Worm (Caenorhabditis elegans) whole organism, L4 larva: Measurements from ENCODE around the gene C01B10.9.

ENCODE experiments used
- R02D3.7 ChIP-seq: fragments of 150-350 bp; sonication (generic microtip); optimal IDR thresholded peaks from 3 replicates; lab custom pipeline; 2014; ENCODE audit warnings: missing biosample characterization, missing genetic modification characterization
- attf-4 ChIP-seq: sonication (generic microtip); optimal IDR thresholded peaks from 3 replicates; lab custom pipeline; 2017; ENCODE audit warnings: missing biosample characterization, missing genetic modification characterization
- ceh-20 ChIP-seq: fragments of 200-800 bp; sonication (Bioruptor generic); IDR thresholded peaks from 2 replicates; pipeline ENCODE4 v1.3.6; 2022; ENCODE audit warnings: missing genetic modification reagents, missing genetic modification characterization, missing compliant biosample characterization
- ceh-82 ChIP-seq: sonication (generic microtip); optimal IDR thresholded peaks from 2 replicates; lab custom pipeline; 2017; ENCODE audit warnings: missing biosample characterization, missing genetic modification characterization
- ctbp-1 ChIP-seq: fragments of 200-800 bp; sonication (Bioruptor generic); IDR thresholded peaks from 2 replicates; pipeline ENCODE4 v1.3.6; 2022; ENCODE audit warnings: missing genetic modification reagents, missing genetic modification characterization, missing compliant biosample characterization
- dmd-8 ChIP-seq: fragments of 200-800 bp; sonication (Bioruptor generic); IDR thresholded peaks from 2 replicates; pipeline ENCODE4 v1.3.6; 2022; ENCODE audit warnings: missing genetic modification characterization, missing compliant biosample characterization
- hlh-11 ChIP-seq: fragments of 200-800 bp; sonication (Bioruptor generic); optimal IDR thresholded peaks from 2 replicates; lab custom pipeline; 2018; ENCODE audit warnings: mild to moderate bottlenecking, missing genetic modification characterization, missing compliant biosample characterization
- mdl-1 ChIP-seq, 2 experiments: fragments of 150-350 bp in 1 of 2; sonication (generic microtip) in 1 of 2; optimal IDR thresholded peaks; 2 replicates each; lab custom pipeline; 2014 to 2017; ENCODE audit warnings: missing biosample characterization in 2 of 2, missing genetic modification characterization in 2 of 2
- nhr-28 ChIP-seq: fragments of 150-350 bp; optimal IDR thresholded peaks from 2 replicates; lab custom pipeline; 2014; ENCODE audit warnings: missing biosample characterization, missing genetic modification characterization
- pha-4 ChIP-seq, 2 experiments: fragments of 150-350 bp in 1 of 2; fragments of 200-800 bp in 1 of 2; sonication (Bioruptor generic) in 1 of 2; IDR thresholded peaks in 1 of 2; optimal IDR thresholded peaks in 1 of 2; 2 replicates each; pipeline versions ENCODE4 v1.3.6 to Lab custom; 2014 to 2022; ENCODE audit warnings: missing genetic modification characterization in 2 of 2, missing genetic modification reagents in 2 of 2, missing biosample characterization in 1 of 2, missing compliant biosample characterization in 1 of 2
- skn-1 ChIP-seq: fragments of 150-350 bp; optimal IDR thresholded peaks from 2 replicates; lab custom pipeline; 2014; ENCODE audit warnings: missing biosample characterization, missing genetic modification characterization
- snpc-1.2 ChIP-seq: fragments of 200-800 bp; sonication (Bioruptor generic); IDR thresholded peaks from 2 replicates; pipeline ENCODE4 v1.3.6; 2022; ENCODE audit warnings: missing genetic modification reagents, missing genetic modification characterization, missing compliant biosample characterization
- zfp-2 ChIP-seq: sonication (generic microtip); optimal IDR thresholded peaks from 2 replicates; lab custom pipeline; 2016; ENCODE audit warnings: mild to moderate bottlenecking, missing genetic modification characterization, missing compliant biosample characterization
- ztf-11 ChIP-seq: fragments of 150-350 bp; optimal IDR thresholded peaks from 2 replicates; lab custom pipeline; 2014; ENCODE audit warnings: missing biosample characterization, missing genetic modification characterization

DNA sequence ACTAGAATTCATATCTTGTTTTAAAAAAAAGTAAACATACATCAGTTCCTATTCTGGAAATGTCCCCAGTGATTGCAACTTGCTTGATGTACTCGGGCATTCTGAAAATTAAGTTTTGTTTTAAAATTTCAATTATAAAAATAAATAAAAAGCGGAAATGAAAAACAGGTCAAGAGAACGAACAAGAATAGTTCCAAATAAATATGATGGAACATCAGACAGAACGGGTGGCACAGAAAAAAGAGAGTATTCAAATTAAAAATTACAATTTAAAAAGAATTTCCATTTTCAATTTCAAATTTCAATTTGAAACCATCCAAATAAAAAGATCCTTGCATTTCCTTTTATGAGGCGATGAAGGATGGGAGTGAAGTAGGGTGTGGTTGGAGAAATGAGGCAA, 10.8 kb upstream of the C01B10.9 start, which contains the start of gene C01B10.3:
- no peak for TF ChIP-seq ceh-20
- TF ChIP-seq pha-4 (GFP tag; IDR thresholded peaks at IDR 0.05; lab: Robert Waterston, UW) = no peak
- no peak for TF ChIP-seq pha-4 (tag; optimal IDR thresholded peaks at IDR 0.05; lab: Kevin White, UChicago)
- TF ChIP-seq mdl-1 (tag; optimal IDR thresholded peaks at IDR 0.05; lab: Kevin White, UChicago) = no peak
- TF ChIP-seq nhr-28 (tag; lab: Kevin White, UChicago) = no peak
- no peak for TF ChIP-seq ceh-82 (tag; lab: Kevin White, UChicago)
- no peak for TF ChIP-seq attf-4 (tag; lab: Kevin White, UChicago)
- TF ChIP-seq dmd-8 (GFP tag; lab: Robert Waterston, UW) = no peak
- TF ChIP-seq R02D3.7 (tag; lab: Kevin White, UChicago) = no peak
- no peak for TF ChIP-seq zfp-2 (tag; lab: Kevin White, UChicago)
- no peak for TF ChIP-seq ztf-11 (tag; lab: Kevin White, UChicago)
- TF ChIP-seq hlh-11 (tag; lab: Kevin White, UChicago) = no peak
- TF ChIP-seq snpc-1.2 (GFP tag; lab: Robert Waterston, UW) = no peak
- no peak for TF ChIP-seq skn-1
- no peak for TF ChIP-seq ctbp-1 (GFP tag; lab: Robert Waterston, UW)
